Fruit fly (Drosophila melanogaster): ENCODE measurements around the gene sNPF.

Gene sNPF

dm6 chr2L:20075234-20075803 is 47.6 kb downstream of the sNPF start, which contains the start of the genes pr and neb (continued):
- TF ChIP-seq chinmo (GFP tag; IDR thresholded peaks at IDR 0.05; ENCODE audit: partially characterized antibody) (0 out of 4 replicates have a peak, but pooled peaks have one; percentile 35), tup (GFP tag; optimal IDR thresholded peaks at IDR 0.05) (peak; percentile 54), CG4360 (GFP tag; IDR thresholded peaks at IDR 0.05) (no peak), E2f2 (GFP tag; IDR thresholded peaks at IDR 0.05) (peak; percentile 94), Bgb (GFP tag; IDR thresholded peaks at IDR 0.05; ENCODE audit: partially characterized antibody) (no peak), insv (GFP tag; optimal IDR thresholded peaks at IDR 0.05) (peak in 1 of 2 experiments; percentile 0), lilli (GFP tag; optimal IDR thresholded peaks at IDR 0.05) (peak; percentile 69), CG12769 (tag; optimal IDR thresholded peaks at IDR 0.05) (peak; percentile 70), CG11247 (GFP tag; IDR thresholded peaks at IDR 0.05) (peak; percentile 60; the same call in 1 of the 2 replicates), nmo (GFP tag; optimal IDR thresholded peaks at IDR 0.05) (peak; percentile 86), Atf6 (GFP tag; IDR thresholded peaks at IDR 0.05) (peak; percentile 68), Scr (GFP tag; IDR thresholded peaks at IDR 0.05; ENCODE audit: partially characterized antibody) (peak; percentile 52; the same call in 1 of the 2 replicates), CG3163 (GFP tag; optimal IDR thresholded peaks at IDR 0.05) (no peak), grau (tag; optimal IDR thresholded peaks at IDR 0.05) (peak; percentile 66), CG8089 (GFP tag; optimal IDR thresholded peaks at IDR 0.05) (no peak), ato (GFP tag; IDR thresholded peaks at IDR 0.05; ENCODE audit: partially characterized antibody) (peak; percentile 13; the same call in 1 of the 2 replicates), CG10462 (GFP tag; optimal IDR thresholded peaks at IDR 0.05) (no peak), bcd (GFP tag; optimal IDR thresholded peaks at IDR 0.05) (peak; percentile 32), CG6683 (GFP tag; optimal IDR thresholded peaks at IDR 0.05) (no peak), YL-1 (GFP tag; optimal IDR thresholded peaks at IDR 0.05) (peak; percentile 48), gem (tag; optimal IDR thresholded peaks at IDR 0.05) (peak; percentile 79), Dfd (GFP tag; optimal IDR thresholded peaks at IDR 0.05) (no peak), crc (GFP tag; optimal IDR thresholded peaks at IDR 0.05) (no peak), Jarid2 (GFP tag; optimal IDR thresholded peaks at IDR 0.05) (no peak), en (GFP tag; optimal IDR thresholded peaks at IDR 0.05) (no peak), Stat92E (GFP tag; optimal IDR thresholded peaks at IDR 0.05) (peak in 1 of 3 experiments; percentile 3), NC2α (GFP tag; optimal IDR thresholded peaks at IDR 0.05) (no peak), sisA (GFP tag; IDR thresholded peaks at IDR 0.05) (peak; percentile 59), zfh2 (GFP tag; optimal IDR thresholded peaks at IDR 0.05) (peak; percentile 18), D19B (GFP tag; optimal IDR thresholded peaks at IDR 0.05) (no peak), tgo (GFP tag; IDR thresholded peaks at IDR 0.05) (peak; percentile 56), CG10274 (GFP tag; optimal IDR thresholded peaks at IDR 0.05) (no peak), CG10543 (GFP tag; optimal IDR thresholded peaks at IDR 0.05) (no peak), caup (GFP tag; optimal IDR thresholded peaks at IDR 0.05; ENCODE audit: severe bottlenecking) (peak; percentile 41), Dp (GFP tag; optimal IDR thresholded peaks at IDR 0.05) (peak; percentile 89), gfzf (GFP tag; optimal IDR thresholded peaks at IDR 0.05) (peak; percentile 13), mam (GFP tag; optimal IDR thresholded peaks at IDR 0.05) (peak; percentile 4), psq (GFP tag; optimal IDR thresholded peaks at IDR 0.05) (no peak), CG7839 (tag; optimal IDR thresholded peaks at IDR 0.05) (peak; percentile 71), Fer1 (GFP tag; optimal IDR thresholded peaks at IDR 0.05) (no peak), CG2678 (tag; optimal IDR thresholded peaks at IDR 0.05) (peak; percentile 20), CG10267 (tag; optimal IDR thresholded peaks at IDR 0.05) (peak; percentile 60), tin (GFP tag; optimal IDR thresholded peaks at IDR 0.05) (peak; percentile 52), Rx (GFP tag; IDR thresholded peaks at IDR 0.05) (no peak), CG3281 (GFP tag; optimal IDR thresholded peaks at IDR 0.05) (no peak), hb (GFP tag; IDR thresholded peaks at IDR 0.05; ENCODE audit: partially characterized antibody) (no peak), CG13287 (GFP tag; IDR thresholded peaks at IDR 0.05; ENCODE audit: partially characterized antibody) (peak; percentile 56), Sry-δ (GFP tag; optimal IDR thresholded peaks at IDR 0.05) (peak; percentile 92), BtbVII (GFP tag; optimal IDR thresholded peaks at IDR 0.05) (no peak)

All from whole organism, embryonic.